Worm (Caenorhabditis elegans): ENCODE measurements around the gene R10H10.4.

ce11 chrIV:10429129-10429528 is 34.4 kb upstream of the R10H10.4 start, which contains the start of gene F13B12.2:
- TF ChIP-seq lim-6 (tag; optimal IDR thresholded peaks at IDR 0.05) (no peak), ama-1 (optimal IDR thresholded peaks at IDR 0.05) (no peak), mec-3 (tag; optimal IDR thresholded peaks at IDR 0.05; ENCODE audit: borderline replicate concordance) (no peak), pag-3 (tag; optimal IDR thresholded peaks at IDR 0.05; ENCODE audit: borderline replicate concordance) (no peak), unc-86 (tag; optimal IDR thresholded peaks at IDR 0.05) (no peak), hlh-30 (tag; optimal IDR thresholded peaks at IDR 0.05; ENCODE audit: insufficient read depth) (no peak), dmd-4 (tag; optimal IDR thresholded peaks at IDR 0.05; ENCODE audit: borderline replicate concordance) (no peak), tbx-7 (tag; optimal IDR thresholded peaks at IDR 0.05) (no peak), pha-2 (tag; optimal IDR thresholded peaks at IDR 0.05) (no peak), pat-9 (tag; optimal IDR thresholded peaks at IDR 0.05) (no peak), pqm-1 (tag; optimal IDR thresholded peaks at IDR 0.05) (no peak), fkh-10 (GFP tag; optimal IDR thresholded peaks at IDR 0.05) (no peak), C08G9.2 (tag; optimal IDR thresholded peaks at IDR 0.05) (no peak), ahr-1 (tag; optimal IDR thresholded peaks at IDR 0.05) (no peak)
